Fruit fly (Drosophila melanogaster): ENCODE measurements around the gene CG13887.

Gene CG13887

DNA sequence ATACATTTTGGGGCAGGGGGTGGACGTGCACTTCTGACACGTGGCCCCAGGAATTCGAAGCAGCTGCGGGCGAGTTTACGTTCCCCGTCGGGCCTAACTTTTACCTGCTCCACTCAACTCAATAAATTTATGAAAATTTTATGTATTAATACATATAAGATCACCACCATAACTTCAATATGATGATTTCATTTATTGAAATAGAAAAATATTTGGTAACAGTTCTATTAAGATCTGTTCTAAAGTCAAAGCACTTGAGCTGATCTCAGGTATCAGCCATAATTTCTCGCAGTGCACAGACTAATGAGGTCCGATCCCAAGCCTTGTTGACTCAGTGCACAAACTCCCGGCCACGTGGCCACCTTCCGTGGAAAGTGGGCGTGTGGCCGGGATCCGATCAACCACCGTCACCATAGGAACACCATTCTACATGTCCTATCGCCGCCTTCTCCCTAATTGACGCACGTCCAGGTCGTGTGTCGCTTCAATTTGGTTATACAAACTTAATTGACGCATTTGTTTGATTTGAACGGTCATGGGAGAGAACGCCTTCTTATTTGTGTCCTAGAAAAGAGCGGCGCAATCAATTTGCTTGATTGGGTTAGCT lies 27.5 kb upstream of the CG13887 start (continued):
- TF ChIP-seq twi (tag; optimal IDR thresholded peaks at IDR 0.05) (no peak), CG16815 (GFP tag; optimal IDR thresholded peaks at IDR 0.05) (peak; percentile 16), Elba2 (GFP tag; optimal IDR thresholded peaks at IDR 0.05) (no peak), hth (optimal IDR thresholded peaks at IDR 0.05) (no peak), CG7556 (GFP tag; optimal IDR thresholded peaks at IDR 0.05) (peak; percentile 14), CG10366 (GFP tag; IDR thresholded peaks at IDR 0.05) (no peak), CG17361 (GFP tag; IDR thresholded peaks at IDR 0.05) (peak; percentile 53; the same call in 1 of the 3 replicates), wor (GFP tag; IDR thresholded peaks at IDR 0.05) (no peak), CrebB (tag; optimal IDR thresholded peaks at IDR 0.05) (no peak), CG18262 (tag; optimal IDR thresholded peaks at IDR 0.05) (peak; percentile 37), MTF-1 (GFP tag; optimal IDR thresholded peaks at IDR 0.05; ENCODE audit: borderline replicate concordance) (no peak), fu2 (GFP tag; optimal IDR thresholded peaks at IDR 0.05) (no peak), H15 (GFP tag; IDR thresholded peaks at IDR 0.05) (0 out of 3 replicates have a peak, but pooled peaks have one; percentile 12), fd64A (GFP tag; optimal IDR thresholded peaks at IDR 0.05) (no peak), vnd (GFP tag; IDR thresholded peaks at IDR 0.05; ENCODE audit: partially characterized antibody) (no peak), Myb (GFP tag; optimal IDR thresholded peaks at IDR 0.05) (no peak), Dip3 (GFP tag; optimal IDR thresholded peaks at IDR 0.05) (no peak), CG17186 (GFP tag; optimal IDR thresholded peaks at IDR 0.05) (no peak), CG10321 (GFP tag; IDR thresholded peaks at IDR 0.05) (no peak), CG7839 (tag; optimal IDR thresholded peaks at IDR 0.05) (peak; percentile 32), CG10565 (GFP tag; optimal IDR thresholded peaks at IDR 0.05) (no peak), CG17829 (tag; optimal IDR thresholded peaks at IDR 0.05) (peak; percentile 44), bbx (GFP tag; IDR thresholded peaks at IDR 0.05; ENCODE audit: partially characterized antibody) (no peak), gem (tag; optimal IDR thresholded peaks at IDR 0.05) (peak; percentile 46), CG8924 (tag; optimal IDR thresholded peaks at IDR 0.05) (no peak), CG1603 (tag; optimal IDR thresholded peaks at IDR 0.05) (peak; percentile 22), bsh (GFP tag; optimal IDR thresholded peaks at IDR 0.05) (peak in 1 of 2 experiments; percentile 2), ap (GFP tag; IDR thresholded peaks at IDR 0.05) (no peak), ci (GFP tag; IDR thresholded peaks at IDR 0.05) (0 out of 3 replicates have a peak, but pooled peaks have one; percentile 9), CG10147 (GFP tag; optimal IDR thresholded peaks at IDR 0.05) (no peak), dan (GFP tag; IDR thresholded peaks at IDR 0.05) (no peak), Gsc (GFP tag; IDR thresholded peaks at IDR 0.05) (no peak), knrl (GFP tag; IDR thresholded peaks at IDR 0.05; ENCODE audit: partially characterized antibody) (no peak), Kr (GFP tag; optimal IDR thresholded peaks at IDR 0.05) (no peak), CG8478 (optimal IDR thresholded peaks at IDR 0.05) (no peak), CG3407 (GFP tag; optimal IDR thresholded peaks at IDR 0.05) (no peak), ind (GFP tag; optimal IDR thresholded peaks at IDR 0.05) (no peak), CG33213 (GFP tag; optimal IDR thresholded peaks at IDR 0.05) (no peak), Bteb2 (GFP tag; optimal IDR thresholded peaks at IDR 0.05) (no peak), CG1529 (GFP tag; optimal IDR thresholded peaks at IDR 0.05) (no peak), Ravus (GFP tag; IDR thresholded peaks at IDR 0.05) (no peak), Hand (GFP tag; optimal IDR thresholded peaks at IDR 0.05) (no peak), Hey (tag; optimal IDR thresholded peaks at IDR 0.05) (peak; percentile 97), CG4424 (GFP tag; optimal IDR thresholded peaks at IDR 0.05) (peak; percentile 10), CG11504 (tag; optimal IDR thresholded peaks at IDR 0.05) (peak; percentile 20), unpg (GFP tag; optimal IDR thresholded peaks at IDR 0.05) (peak; percentile 7), Rfx (GFP tag; IDR thresholded peaks at IDR 0.05) (no peak), Six4 (GFP tag; optimal IDR thresholded peaks at IDR 0.05) (no peak), CG2202 (tag; optimal IDR thresholded peaks at IDR 0.05) (peak; percentile 10), sug (tag; optimal IDR thresholded peaks at IDR 0.05) (no peak), tin (GFP tag; optimal IDR thresholded peaks at IDR 0.05) (no peak)
